Worm (Caenorhabditis elegans): ENCODE measurements around the gene F19G12.4.

F19G12.4 gene

DNA sequence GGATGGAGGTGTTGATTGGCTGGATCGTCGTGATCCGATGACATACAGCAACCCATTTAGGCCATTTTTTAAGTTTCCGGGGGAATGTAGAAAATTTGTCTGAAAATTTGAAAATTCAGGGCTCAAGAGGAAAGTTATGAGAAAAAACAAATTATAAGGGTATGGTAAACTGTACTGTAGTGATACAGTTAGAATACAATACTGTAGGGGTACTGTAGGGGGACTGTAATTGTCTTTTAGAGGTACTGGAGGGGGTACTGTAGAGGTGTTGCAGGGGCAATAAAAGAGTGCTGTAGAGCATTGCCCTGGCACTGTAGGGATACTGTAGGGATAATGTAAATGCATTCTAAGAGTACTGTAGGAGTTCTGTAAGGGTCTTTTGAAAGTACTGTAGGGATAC lies 47.6 kb downstream of the F19G12.4 start, which contains the start of gene D1005.6:
D1005.6 (minus strand) TSS at position 101 of the 400 bp plus-strand sequence.
- no peak for TF ChIP-seq tag-97 (GFP tag; IDR thresholded peaks at IDR 0.05)
- no peak for TF ChIP-seq nhr-6 (tag; optimal IDR thresholded peaks at IDR 0.05)
- TF ChIP-seq ctbp-1 (GFP tag; IDR thresholded peaks at IDR 0.05), result no peak
- no peak for TF ChIP-seq duxl-1 (tag; optimal IDR thresholded peaks at IDR 0.05; ENCODE audit: poor library complexity)
- no peak for TF ChIP-seq nhr-10 (tag; optimal IDR thresholded peaks at IDR 0.05)
- no peak for TF ChIP-seq Y105C5A.15 (GFP tag; IDR thresholded peaks at IDR 0.05)
- no peak for TF ChIP-seq php-3 (GFP tag; IDR thresholded peaks at IDR 0.05)
- no peak for TF ChIP-seq dve-1 (tag; optimal IDR thresholded peaks at IDR 0.05; ENCODE audit: insufficient read depth)
- TF ChIP-seq dmd-6 (GFP tag; IDR thresholded peaks at IDR 0.05), result no peak
- no peak for TF ChIP-seq egl-27 (tag; optimal IDR thresholded peaks at IDR 0.05)
- TF ChIP-seq mep-1 (tag; optimal IDR thresholded peaks at IDR 0.05), result no peak
- no peak for TF ChIP-seq ama-1 (optimal IDR thresholded peaks at IDR 0.05)
- TF ChIP-seq Y48G9A.11 (GFP tag; IDR thresholded peaks at IDR 0.05), result no peak
- no peak for TF ChIP-seq F49E8.2 (tag; optimal IDR thresholded peaks at IDR 0.05; ENCODE audit: borderline replicate concordance)
